Fruit fly (Drosophila melanogaster): ENCODE data around the gene CG6770.

The CG6770 gene

DNA sequence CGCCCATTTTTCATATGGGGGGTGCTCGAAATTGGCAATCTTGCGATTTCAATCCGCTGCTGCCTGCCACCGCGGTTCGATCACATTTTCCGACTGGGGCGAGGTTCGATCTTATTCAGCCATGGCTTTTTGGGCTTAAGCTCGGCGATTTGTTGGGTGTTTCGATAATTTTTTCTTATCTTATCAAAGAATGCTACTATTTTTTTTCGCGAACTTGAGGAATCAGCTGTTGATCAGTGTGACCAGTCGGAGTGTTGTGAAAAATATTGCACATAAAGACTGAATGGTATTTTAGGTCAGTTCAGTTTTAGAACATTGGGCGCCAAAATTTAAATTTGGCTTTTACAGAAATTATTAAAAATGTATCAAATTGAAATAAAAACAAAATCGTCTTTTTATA is 25.2 kb downstream of the CG6770 start, which contains the start of gene Wdr81:
Gene Wdr81, minus strand, starts transcription at position 226 of the 400 bp plus-strand sequence.
- TF ChIP-seq so (GFP tag; IDR thresholded peaks at IDR 0.05) (no peak), eyg (GFP tag; optimal IDR thresholded peaks at IDR 0.05) (no peak), CrebB (tag; optimal IDR thresholded peaks at IDR 0.05) (no peak), pb (GFP tag; optimal IDR thresholded peaks at IDR 0.05) (no peak), crp (GFP tag; optimal IDR thresholded peaks at IDR 0.05) (peak; percentile 76 to 93), gfzf (GFP tag; optimal IDR thresholded peaks at IDR 0.05) (peak; percentile 80), pum (GFP tag; optimal IDR thresholded peaks at IDR 0.05) (no peak), CkIIα-i1 (GFP tag; IDR thresholded peaks at IDR 0.05) (no peak), CG14441 (GFP tag; IDR thresholded peaks at IDR 0.05) (no peak), wek (GFP tag; optimal IDR thresholded peaks at IDR 0.05) (peak; percentile 48), Camta (GFP tag; optimal IDR thresholded peaks at IDR 0.05) (no peak), Sox100B (GFP tag; optimal IDR thresholded peaks at IDR 0.05) (no peak), CG30020 (tag; optimal IDR thresholded peaks at IDR 0.05) (no peak), CG9797 (GFP tag; optimal IDR thresholded peaks at IDR 0.05) (peak; percentile 58), sens (GFP tag) (no peak), trem (tag; optimal IDR thresholded peaks at IDR 0.05) (no peak), CG10321 (GFP tag; IDR thresholded peaks at IDR 0.05) (0 out of 2 replicates have a peak, but pooled peaks have one; percentile 17), MBD-R2 (GFP tag; IDR thresholded peaks at IDR 0.05) (peak; percentile 58), sd (tag; optimal IDR thresholded peaks at IDR 0.05) (peak; percentile 88), h (optimal IDR thresholded peaks at IDR 0.05) (no peak), CG10267 (tag; optimal IDR thresholded peaks at IDR 0.05) (peak; percentile 17), CG4617 (GFP tag; optimal IDR thresholded peaks at IDR 0.05; ENCODE audit: borderline replicate concordance) (peak; percentile 45), kni (GFP tag; optimal IDR thresholded peaks at IDR 0.05) (no peak), CG18262 (tag; optimal IDR thresholded peaks at IDR 0.05) (no peak), rib (GFP tag; IDR thresholded peaks at IDR 0.05) (peak; percentile 68), cg (GFP tag; optimal IDR thresholded peaks at IDR 0.05) (no peak), E2f2 (GFP tag; IDR thresholded peaks at IDR 0.05) (peak; percentile 94), Usf (GFP tag; optimal IDR thresholded peaks at IDR 0.05) (no peak), ato (GFP tag; IDR thresholded peaks at IDR 0.05; ENCODE audit: partially characterized antibody) (no peak), CG1529 (GFP tag; optimal IDR thresholded peaks at IDR 0.05) (no peak), zen2 (GFP tag; IDR thresholded peaks at IDR 0.05; ENCODE audit: partially characterized antibody) (no peak), Dp (GFP tag; optimal IDR thresholded peaks at IDR 0.05) (peak; percentile 96), Gsc (GFP tag; IDR thresholded peaks at IDR 0.05) (no peak), toy (GFP tag; IDR thresholded peaks at IDR 0.05) (no peak), stwl (tag; optimal IDR thresholded peaks at IDR 0.05) (peak; percentile 28), CG9609 (GFP tag; optimal IDR thresholded peaks at IDR 0.05) (no peak), CG13287 (GFP tag; IDR thresholded peaks at IDR 0.05; ENCODE audit: partially characterized antibody) (peak; percentile 46), D19A (tag; optimal IDR thresholded peaks at IDR 0.05) (no peak), tx (GFP tag; optimal IDR thresholded peaks at IDR 0.05) (no peak), Hsf (GFP tag; optimal IDR thresholded peaks at IDR 0.05) (no peak), run (tag; optimal IDR thresholded peaks at IDR 0.05) (no peak), sqz (GFP tag; optimal IDR thresholded peaks at IDR 0.05) (peak; percentile 66), MESR4 (GFP tag; optimal IDR thresholded peaks at IDR 0.05) (peak; percentile 61), bab2 (GFP tag; optimal IDR thresholded peaks at IDR 0.05) (no peak), fd64A (GFP tag; optimal IDR thresholded peaks at IDR 0.05) (no peak), pzg (GFP tag; optimal IDR thresholded peaks at IDR 0.05) (peak; percentile 68), Dll (GFP tag; IDR thresholded peaks at IDR 0.05; ENCODE audit: partially characterized antibody) (peak; percentile 47; the same call in 2 of the 4 replicates), Lpt (GFP tag; optimal IDR thresholded peaks at IDR 0.05) (no peak)
